Fruit fly (Drosophila melanogaster): Measurements from ENCODE around the gene CG15561.

The CG15561 gene

DNA sequence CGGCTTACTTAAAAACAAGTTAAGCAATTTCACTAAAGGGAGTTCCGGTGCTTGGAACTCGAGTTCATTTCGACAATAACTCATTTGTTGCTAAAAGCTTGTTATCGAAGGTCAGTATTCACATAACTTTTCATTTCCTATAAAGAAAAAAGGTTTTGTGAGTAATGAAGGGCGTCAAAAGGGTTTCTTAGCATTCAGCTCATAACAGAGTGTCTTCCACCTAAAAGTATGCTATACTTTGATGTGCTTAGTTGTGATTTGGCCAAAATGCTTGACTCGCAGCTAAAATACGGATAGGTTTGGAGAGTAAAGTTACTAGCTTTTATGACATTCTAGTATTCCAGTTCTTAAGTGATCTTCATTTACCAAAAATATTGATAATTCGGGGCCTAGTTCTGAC is 48.2 kb upstream of the CG15561 start (continued):
- TF ChIP-seq CG14050 (GFP tag; IDR thresholded peaks at IDR 0.05) = no peak
- no peak for TF ChIP-seq nmo (GFP tag; optimal IDR thresholded peaks at IDR 0.05)
- no peak for TF ChIP-seq CG5245 (GFP tag; optimal IDR thresholded peaks at IDR 0.05)
- TF ChIP-seq CG13624 (GFP tag; optimal IDR thresholded peaks at IDR 0.05) = peak; percentile 20
- TF ChIP-seq Rx (GFP tag; IDR thresholded peaks at IDR 0.05) = no peak
- 0 out of 3 replicates have a peak, but pooled peaks have one; percentile 21 for TF ChIP-seq Doc3 (GFP tag; IDR thresholded peaks at IDR 0.05; ENCODE audit: partially characterized antibody)
- TF ChIP-seq tna (GFP tag; IDR thresholded peaks at IDR 0.05; ENCODE audit: partially characterized antibody) = no peak
- peak; percentile 63 for TF ChIP-seq Blimp-1 (GFP tag; optimal IDR thresholded peaks at IDR 0.05)
- no peak for TF ChIP-seq br (optimal IDR thresholded peaks at IDR 0.05)
- TF ChIP-seq Chrac-16 (GFP tag; optimal IDR thresholded peaks at IDR 0.05) = no peak
- TF ChIP-seq CG7372 (GFP tag; IDR thresholded peaks at IDR 0.05) = no peak
- no peak for TF ChIP-seq CG31224 (GFP tag; IDR thresholded peaks at IDR 0.05)
- TF ChIP-seq Optix (GFP tag; IDR thresholded peaks at IDR 0.05) = no peak
- no peak for TF ChIP-seq otp (GFP tag; IDR thresholded peaks at IDR 0.05)
- no peak for TF ChIP-seq CG1792 (GFP tag; optimal IDR thresholded peaks at IDR 0.05)
- TF ChIP-seq Rfx (GFP tag; IDR thresholded peaks at IDR 0.05) = peak; percentile 39; the same call in 1 of the 2 replicates
- peak; percentile 16 for TF ChIP-seq Abd-B (GFP tag; optimal IDR thresholded peaks at IDR 0.05)
- no peak for TF ChIP-seq sc (optimal IDR thresholded peaks at IDR 0.05)
- TF ChIP-seq sc (GFP tag; optimal IDR thresholded peaks at IDR 0.05) = no peak
- no peak for TF ChIP-seq fd96Cb (tag; optimal IDR thresholded peaks at IDR 0.05)
- no peak for TF ChIP-seq CG12071 (GFP tag; optimal IDR thresholded peaks at IDR 0.05)
- TF ChIP-seq zen2 (GFP tag; IDR thresholded peaks at IDR 0.05; ENCODE audit: partially characterized antibody) = no peak
- TF ChIP-seq peb (GFP tag; IDR thresholded peaks at IDR 0.05) = no peak
- TF ChIP-seq slbo (GFP tag; IDR thresholded peaks at IDR 0.05) = no peak
- TF ChIP-seq eyg (GFP tag; optimal IDR thresholded peaks at IDR 0.05) = no peak
- peak; percentile 58 for TF ChIP-seq sens (GFP tag)
- no peak for TF ChIP-seq Dfd (GFP tag; optimal IDR thresholded peaks at IDR 0.05)
- no peak for TF ChIP-seq CG10274 (GFP tag; optimal IDR thresholded peaks at IDR 0.05)
- no peak for TF ChIP-seq crp (GFP tag; optimal IDR thresholded peaks at IDR 0.05)
- no peak for TF ChIP-seq scrt (GFP tag; optimal IDR thresholded peaks at IDR 0.05)
- TF ChIP-seq CG11695 (GFP tag; IDR thresholded peaks at IDR 0.05) = no peak
- TF ChIP-seq caup (GFP tag; optimal IDR thresholded peaks at IDR 0.05; ENCODE audit: severe bottlenecking) = peak; percentile 18

DNA sequence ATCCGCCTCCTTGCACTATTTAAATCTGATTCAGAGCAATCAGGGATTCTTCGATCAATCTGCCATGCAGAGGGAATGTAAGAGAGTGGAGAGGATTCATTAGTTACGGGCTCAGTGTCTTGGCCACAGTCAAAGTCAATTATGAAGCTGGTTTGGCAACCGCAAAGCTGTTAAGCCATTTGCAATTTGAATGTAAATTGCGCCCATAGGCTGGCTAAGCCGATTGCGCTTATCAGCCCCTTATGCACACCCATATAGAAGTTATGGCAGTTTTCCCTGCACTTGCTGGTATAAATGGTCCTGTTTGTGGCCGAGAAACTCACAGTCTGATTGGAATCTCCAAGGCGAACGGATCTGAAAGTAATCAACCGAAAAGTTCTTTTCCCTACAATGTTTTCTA is 46.6 kb upstream of the CG15561 start, which contains the start of gene CAH5:
Gene CAH5, plus strand, starts transcription at position 301 of the 400 bp plus-strand sequence.
- no peak for TF ChIP-seq trh (GFP tag; optimal IDR thresholded peaks at IDR 0.05)
- no peak for TF ChIP-seq chinmo (GFP tag; IDR thresholded peaks at IDR 0.05; ENCODE audit: partially characterized antibody)
- no peak for TF ChIP-seq nau (GFP tag; optimal IDR thresholded peaks at IDR 0.05)
- no peak for TF ChIP-seq slp2 (GFP tag; optimal IDR thresholded peaks at IDR 0.05)
- TF ChIP-seq tap (tag; optimal IDR thresholded peaks at IDR 0.05) = no peak

DNA sequence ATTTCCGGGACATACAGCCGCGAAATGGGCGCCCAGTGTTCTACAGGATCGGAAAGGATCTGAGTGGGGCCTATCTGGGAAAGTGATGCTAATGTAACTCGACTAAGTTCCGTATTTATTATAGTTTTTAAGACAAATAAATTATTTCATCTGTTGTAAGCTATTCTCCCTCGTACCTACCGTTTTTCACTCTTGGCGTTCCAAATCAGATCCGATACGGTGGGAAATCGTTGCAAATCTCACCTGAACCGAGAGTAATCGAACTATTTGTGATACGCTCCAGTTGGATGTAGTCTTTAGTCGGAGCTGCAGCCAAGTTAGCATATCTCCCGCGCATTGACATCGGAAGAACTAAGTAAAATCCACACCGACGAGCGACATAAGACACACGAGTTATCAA is 44.2 kb upstream of the CG15561 start, which contains the start of gene CAH16:
Gene CAH16, plus strand, starts transcription at position 301 of the 400 bp plus-strand sequence.
- no peak for TF ChIP-seq CG32767 (GFP tag; IDR thresholded peaks at IDR 0.05)
- TF ChIP-seq CG4424 (GFP tag; optimal IDR thresholded peaks at IDR 0.05) = no peak
- TF ChIP-seq CG12219 (GFP tag; optimal IDR thresholded peaks at IDR 0.05) = no peak
- TF ChIP-seq CG12104 (GFP tag; optimal IDR thresholded peaks at IDR 0.05) = no peak
- TF ChIP-seq eve (GFP tag; optimal IDR thresholded peaks at IDR 0.05) = no peak
- TF ChIP-seq CG10959 (GFP tag; IDR thresholded peaks at IDR 0.05) = no peak
- no peak for TF ChIP-seq CG13894 (tag; optimal IDR thresholded peaks at IDR 0.05)
- no peak for TF ChIP-seq CG4820 (GFP tag; optimal IDR thresholded peaks at IDR 0.05)
